Fruit fly (Drosophila melanogaster) whole organism: Measurements from ENCODE around the gene CG1271.

ENCODE experiments used
- CG8478 ChIP-seq: fragments of >200 bp; optimal IDR thresholded peaks from 2 replicates; lab custom pipeline; 2018; ENCODE audit warnings: inconsistent platforms
- Dll ChIP-seq: fragments of >200 bp; optimal IDR thresholded peaks from 2 replicates; lab custom pipeline; 2017
- EcR ChIP-seq, 2 experiments: fragments of >200 bp; optimal IDR thresholded peaks; 2 replicates each; lab custom pipeline; 2017; ENCODE audit warnings: missing biosample characterization in 2 of 2, missing genetic modification characterization in 2 of 2, missing genetic modification reagents in 2 of 2
- pan ChIP-seq: fragments of >200 bp; optimal IDR thresholded peaks from 2 replicates; lab custom pipeline; 2017
- psq ChIP-seq: fragments of >200 bp; optimal IDR thresholded peaks from 2 replicates; lab custom pipeline; 2017
- usp ChIP-seq: fragments of >200 bp; optimal IDR thresholded peaks from 2 replicates; lab custom pipeline; 2017; ENCODE audit warnings: missing biosample characterization, missing genetic modification characterization, mixed read lengths

The CG1271 gene

DNA sequence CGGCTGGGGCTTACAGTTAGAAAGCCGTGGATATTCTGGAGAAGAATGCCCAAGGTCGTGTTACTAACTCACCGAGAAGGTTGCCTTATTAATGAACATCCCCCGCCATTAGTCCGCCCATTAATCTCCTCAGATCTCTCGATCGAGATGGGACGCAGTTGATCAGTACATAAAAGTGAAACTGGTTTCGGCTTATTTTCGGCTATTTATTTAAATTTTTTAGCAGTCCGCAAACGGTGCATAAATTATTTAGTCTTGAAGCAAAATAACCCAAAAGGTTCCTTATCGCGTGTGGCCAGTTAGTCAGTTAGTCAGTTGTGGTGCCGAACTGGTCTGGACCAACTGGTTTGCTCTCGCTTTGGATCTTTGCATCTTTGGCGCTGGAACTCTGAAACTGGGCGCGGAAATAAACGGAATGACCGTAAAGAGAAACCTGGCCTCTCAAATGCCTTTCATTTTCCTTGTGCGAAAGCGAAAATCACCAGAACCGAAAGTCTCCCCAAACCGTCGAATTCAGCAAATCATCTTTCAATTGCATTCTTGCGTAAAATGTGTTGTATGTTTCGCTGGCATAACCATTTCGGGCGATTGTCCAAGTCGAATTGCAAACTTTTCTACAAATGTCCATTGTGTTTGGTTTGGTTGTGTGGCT, 46.6 kb downstream of the CG1271 start:
- TF ChIP-seq pan (lab: Kevin White, UChicago), result no peak

DNA sequence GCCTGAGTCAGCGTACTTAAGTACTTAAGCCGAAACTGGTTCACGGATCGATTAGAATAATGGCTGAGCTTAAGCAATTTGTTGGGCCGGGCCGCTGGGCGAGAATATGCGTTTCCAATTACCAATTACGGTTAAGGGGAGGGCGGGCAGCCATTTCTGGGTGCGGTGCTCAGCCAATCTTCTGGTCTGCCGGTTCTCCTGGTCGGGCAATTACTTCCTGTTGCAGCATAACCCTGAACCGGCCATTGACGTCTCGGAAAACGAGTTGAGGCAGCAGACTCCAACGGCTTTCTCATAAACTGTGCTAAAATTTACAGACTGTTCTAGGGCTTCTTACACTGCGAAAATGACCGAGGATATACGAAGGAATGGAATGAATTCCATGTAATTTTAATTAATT, 48.8 kb downstream of the CG1271 start:
- TF ChIP-seq CG8478 (lab: Kevin White, UChicago) (no peak), EcR (GFP tag; optimal IDR thresholded peaks at IDR 0.05; lab: Kevin White, UChicago) (peak in 1 of 2 experiments; percentile 55), psq (lab: Kevin White, UChicago) (no peak), usp (GFP tag; lab: Kevin White, UChicago) (no peak), Dll (no peak), pan (lab: Kevin White, UChicago) (no peak)

DNA sequence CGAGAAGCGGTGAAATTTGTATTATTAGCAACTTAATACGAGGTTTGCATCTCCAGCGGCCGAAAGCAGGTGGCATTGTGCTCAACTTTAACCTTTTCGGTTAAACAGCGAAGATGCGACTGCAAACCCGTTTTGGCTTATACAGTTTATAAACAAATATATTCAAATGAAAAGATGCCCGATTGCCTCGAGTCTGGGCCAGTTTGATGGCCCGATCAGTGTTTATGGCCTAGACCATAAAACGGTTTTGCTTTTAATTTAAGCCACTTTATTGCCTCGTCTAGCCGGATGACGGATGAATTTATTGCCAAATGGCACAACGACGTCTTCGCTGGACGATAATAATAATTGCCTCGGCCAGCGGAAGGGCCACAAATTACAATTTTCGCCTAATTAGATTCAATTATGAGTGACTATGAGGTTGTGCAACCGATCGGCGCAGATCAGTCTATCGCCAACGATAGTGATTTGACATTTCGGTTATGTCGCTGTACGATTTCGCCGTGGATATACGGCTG, 50.3 kb downstream of the CG1271 start:
- TF ChIP-seq usp (GFP tag; lab: Kevin White, UChicago), result no peak
- no peak for TF ChIP-seq CG8478 (lab: Kevin White, UChicago)
- TF ChIP-seq psq (lab: Kevin White, UChicago), result no peak
- TF ChIP-seq Dll, result no peak
- TF ChIP-seq pan (lab: Kevin White, UChicago), result no peak
